Fruit fly (Drosophila melanogaster) whole organism, pupa: ENCODE measurements around the gene CG32814.

Experiments used
- CG10348 ChIP-seq: fragments of 200-800 bp; sonication (Bioruptor generic); IDR thresholded peaks from 2 replicates; pipeline ENCODE4 v1.3.6; 2022; ENCODE audit warnings: missing biosample characterization, missing genetic modification characterization
- CG32121 ChIP-seq: fragments of 200-800 bp; sonication (Bioruptor generic); IDR thresholded peaks from 2 replicates; pipeline ENCODE4 v1.3.6; 2022; ENCODE audit warnings: missing biosample characterization, missing genetic modification characterization
- CG8159 ChIP-seq: fragments of 200-800 bp; sonication (Bioruptor generic); optimal IDR thresholded peaks from 3 replicates; lab custom pipeline; 2018; ENCODE audit warnings: missing biosample characterization, mild to moderate bottlenecking, missing genetic modification characterization, moderate library complexity
- D1 ChIP-seq: fragments of 200-800 bp; sonication (Bioruptor generic); optimal IDR thresholded peaks from 2 replicates; lab custom pipeline; 2018; ENCODE audit warnings: missing biosample characterization, mild to moderate bottlenecking, missing genetic modification characterization, moderate library complexity
- Pif1B ChIP-seq: fragments of 200-800 bp; sonication (Bioruptor generic); optimal IDR thresholded peaks from 3 replicates; lab custom pipeline; 2016; ENCODE audit warnings: missing biosample characterization, missing genetic modification characterization

DNA sequence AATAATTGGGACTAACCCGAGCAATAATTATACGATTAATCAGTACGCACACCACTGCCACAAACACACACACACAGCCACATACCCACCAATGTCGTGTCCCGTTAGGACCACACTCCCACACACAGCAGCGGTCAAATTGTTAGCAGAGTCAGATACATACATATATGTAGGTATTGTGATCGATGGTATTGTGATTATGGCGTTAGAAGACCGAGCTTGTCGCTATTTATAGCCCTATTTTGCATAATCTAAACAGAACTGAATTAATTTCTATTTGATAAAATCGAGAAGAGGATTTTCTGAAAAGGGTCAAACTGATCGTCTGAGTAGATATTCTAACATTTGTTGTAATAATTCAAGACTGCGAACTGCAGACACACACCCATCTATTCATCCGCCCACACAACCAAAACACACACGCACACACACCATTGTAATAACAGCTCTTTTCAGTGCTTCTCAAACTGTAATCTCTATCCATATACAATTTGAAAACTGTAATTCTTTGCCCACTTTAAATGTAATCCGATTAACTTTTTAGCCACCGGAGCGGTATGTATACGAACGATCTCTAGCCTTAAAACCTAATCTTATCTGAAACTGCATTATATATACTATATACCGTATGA is 15.0 kb upstream of the CG32814 start:
- TF ChIP-seq D1 (tag; lab: Kevin White, UChicago) (no peak), CG8159 (peak; percentile 30), CG10348 (GFP tag; lab: Robert Waterston, UW) (no peak), Pif1B (peak; percentile 3), CG32121 (GFP tag; lab: Robert Waterston, UW) (peak; percentile 41)
